Worm (Caenorhabditis elegans): ENCODE results near the gene noah-2.

DNA sequence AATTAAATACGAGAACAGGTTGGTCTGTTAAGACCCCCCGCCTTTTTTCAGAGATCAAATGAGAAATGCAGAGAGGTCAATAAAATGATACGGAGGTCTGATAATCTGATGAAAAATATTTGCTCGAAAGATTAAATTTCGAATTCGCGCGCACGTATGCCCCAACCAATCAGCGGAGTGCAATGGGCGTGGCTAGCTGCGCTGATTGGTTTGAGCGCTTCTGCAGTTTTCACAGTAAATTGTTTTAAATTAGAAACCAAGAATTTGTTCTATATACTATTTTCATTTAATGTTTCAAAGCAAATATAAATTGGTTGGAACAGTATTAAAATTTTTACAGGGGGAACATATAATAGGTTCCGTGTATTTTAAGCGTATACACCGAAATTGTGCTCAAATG is 28.3 kb downstream of the noah-2 start:
- TF ChIP-seq ama-1 (optimal IDR thresholded peaks at IDR 0.05) (no peak), ama-1 (GFP tag; optimal IDR thresholded peaks at IDR 0.05) (no peak), rcor-1 (GFP tag; IDR thresholded peaks at IDR 0.05) (no peak), F22D6.2 (tag; optimal IDR thresholded peaks at IDR 0.05) (no peak), unc-62 (GFP tag; optimal IDR thresholded peaks at IDR 0.05) (no peak), efl-1 (GFP tag; optimal IDR thresholded peaks at IDR 0.05) (no peak), ceh-91 (GFP tag; IDR thresholded peaks at IDR 0.05) (no peak), akir-1 (GFP tag; optimal IDR thresholded peaks at IDR 0.05) (no peak), snpc-4 (GFP tag; optimal IDR thresholded peaks at IDR 0.05) (no peak), snpc-4 (tag; optimal IDR thresholded peaks at IDR 0.05) (no peak), F57C9.4 (tag; optimal IDR thresholded peaks at IDR 0.05) (no peak), mxl-1 (tag; optimal IDR thresholded peaks at IDR 0.05) (no peak), pha-4 (tag; optimal IDR thresholded peaks at IDR 0.05) (no peak), bed-2 (GFP tag; IDR thresholded peaks at IDR 0.05) (no peak), Y79H2A.3 (GFP tag; conservative IDR thresholded peaks at IDR 0.05) (no peak)

Data from whole organism, young adult.